Worm (Caenorhabditis elegans): Measurements from ENCODE around the gene irld-34.
A peak's percentile ranks its signal among the peaks of the same experiment; 100 is the strongest.

Gene irld-34

DNA sequence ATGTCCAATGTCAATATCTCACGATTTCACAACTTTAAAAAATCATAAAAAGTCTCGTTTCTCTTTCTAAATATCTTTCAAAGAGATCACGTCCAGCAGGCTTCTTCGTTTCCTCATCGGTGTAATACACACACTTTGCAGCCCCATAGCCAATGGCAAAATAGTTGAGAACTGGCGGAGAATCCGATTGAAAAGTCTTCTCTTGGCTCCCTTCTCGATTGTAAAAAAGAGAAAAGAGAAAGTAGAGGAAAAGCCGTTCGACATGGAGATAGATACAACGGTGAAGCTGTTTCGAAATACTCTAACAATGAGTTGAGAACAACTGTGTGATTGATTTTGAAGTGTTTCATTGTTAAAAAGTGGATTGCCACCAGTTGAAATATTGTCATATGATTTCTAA lies 3.1 kb upstream of the irld-34 start (continued):
- TF ChIP-seq hpl-2 (GFP tag; optimal IDR thresholded peaks at IDR 0.05) (no peak), swsn-7 (tag; optimal IDR thresholded peaks at IDR 0.05) (no peak), ets-5 (GFP tag; IDR thresholded peaks at IDR 0.05) (no peak), C04F5.9 (tag; optimal IDR thresholded peaks at IDR 0.05) (no peak), nhr-237 (tag; optimal IDR thresholded peaks at IDR 0.05) (no peak), nhr-90 (tag; optimal IDR thresholded peaks at IDR 0.05; ENCODE audit: poor library complexity) (no peak), mab-9 (GFP tag; IDR thresholded peaks at IDR 0.05) (no peak), elt-2 (tag; optimal IDR thresholded peaks at IDR 0.05) (no peak), ceh-88 (GFP tag; IDR thresholded peaks at IDR 0.05) (no peak), aha-1 (tag; optimal IDR thresholded peaks at IDR 0.05) (no peak), lsy-2 (tag; optimal IDR thresholded peaks at IDR 0.05) (peak; percentile 6 to 52), nhr-85 (tag) (no peak), fos-1 (tag; optimal IDR thresholded peaks at IDR 0.05) (no peak), pqm-1 (tag; optimal IDR thresholded peaks at IDR 0.05) (no peak), lin-13 (GFP tag; optimal IDR thresholded peaks at IDR 0.05) (no peak), nhr-47 (tag; optimal IDR thresholded peaks at IDR 0.05) (no peak), aly-2 (tag; optimal IDR thresholded peaks at IDR 0.05) (no peak), dsc-1 (tag; optimal IDR thresholded peaks at IDR 0.05) (no peak), unc-86 (tag; optimal IDR thresholded peaks at IDR 0.05) (no peak), nhr-12 (tag; optimal IDR thresholded peaks at IDR 0.05) (no peak), ces-1 (GFP tag; optimal IDR thresholded peaks at IDR 0.05) (no peak), nhr-19 (GFP tag; conservative IDR thresholded peaks at IDR 0.05) (peak; percentile 22; the same call in 1 of the 2 replicates), vab-15 (tag; optimal IDR thresholded peaks at IDR 0.05) (no peak), mdl-1 (tag; optimal IDR thresholded peaks at IDR 0.05) (peak in 1 of 2 experiments; percentile 16), ceh-82 (tag; optimal IDR thresholded peaks at IDR 0.05) (no peak), efl-1 (optimal IDR thresholded peaks at IDR 0.05) (no peak), efl-1 (GFP tag; optimal IDR thresholded peaks at IDR 0.05 in 1 of 2) (no peak), nhr-71 (tag; optimal IDR thresholded peaks at IDR 0.05) (peak; percentile 55), nhr-20 (tag; optimal IDR thresholded peaks at IDR 0.05) (peak; percentile 25), sox-4 (tag; optimal IDR thresholded peaks at IDR 0.05) (no peak), unc-62 (GFP tag; optimal IDR thresholded peaks at IDR 0.05) (no peak), lin-39 (tag; optimal IDR thresholded peaks at IDR 0.05) (peak; percentile 4), lir-3 (tag; optimal IDR thresholded peaks at IDR 0.05; ENCODE audit: poor library complexity) (no peak), tlp-1 (tag; optimal IDR thresholded peaks at IDR 0.05) (no peak), unc-130 (tag; optimal IDR thresholded peaks at IDR 0.05) (no peak), pag-3 (tag; optimal IDR thresholded peaks at IDR 0.05; ENCODE audit: borderline replicate concordance, insufficient read depth) (peak; percentile 89), lin-14 (GFP tag; optimal IDR thresholded peaks at IDR 0.05) (peak; percentile 82), isw-1 (GFP tag; IDR thresholded peaks at IDR 0.05) (no peak), egl-13 (tag; optimal IDR thresholded peaks at IDR 0.05) (no peak), irx-1 (tag; optimal IDR thresholded peaks at IDR 0.05) (no peak), sptf-1 (tag; optimal IDR thresholded peaks at IDR 0.05) (no peak), hlh-4 (tag; optimal IDR thresholded peaks at IDR 0.05) (no peak), zag-1 (tag; optimal IDR thresholded peaks at IDR 0.05) (no peak), rnt-1 (tag; optimal IDR thresholded peaks at IDR 0.05) (peak; percentile 64), hlh-17 (GFP tag; optimal IDR thresholded peaks at IDR 0.05; ENCODE audit: borderline replicate concordance) (no peak), fkh-8 (tag; optimal IDR thresholded peaks at IDR 0.05) (no peak), jun-1 (tag; optimal IDR thresholded peaks at IDR 0.05) (no peak), ztf-11 (tag; optimal IDR thresholded peaks at IDR 0.05) (no peak), nhr-77 (tag; optimal IDR thresholded peaks at IDR 0.05) (no peak), elt-3 (tag; optimal IDR thresholded peaks at IDR 0.05) (no peak), snu-23 (GFP tag; optimal IDR thresholded peaks at IDR 0.05) (peak; percentile 29), sup-37 (GFP tag; optimal IDR thresholded peaks at IDR 0.05) (no peak), efl-3 (GFP tag; optimal IDR thresholded peaks at IDR 0.05) (no peak), lin-35 (GFP tag; optimal IDR thresholded peaks at IDR 0.05) (no peak)
